Worm (Caenorhabditis elegans) whole organism, young adult: ENCODE data around the gene F53F4.17.

Source experiments
- C06A6.2 ChIP-seq: fragments of 200-800 bp; sonication (Bioruptor generic); conservative IDR thresholded peaks from 2 replicates; pipeline ENCODE4 v1.3.6; 2022; ENCODE audit warnings: missing genetic modification characterization, missing compliant biosample characterization
- D2030.7 ChIP-seq: fragments of 200-800 bp; sonication (Bioruptor generic); IDR thresholded peaks from 2 replicates; pipeline ENCODE4 v1.3.6; 2022; ENCODE audit warnings: missing genetic modification reagents, missing genetic modification characterization, missing compliant biosample characterization
- F10E7.11 ChIP-seq: sonication (generic microtip); optimal IDR thresholded peaks from 2 replicates; lab custom pipeline; 2017; ENCODE audit warnings: mild to moderate bottlenecking, missing genetic modification characterization, moderate library complexity, missing compliant biosample characterization
- F23B12.7 ChIP-seq: sonication (generic microtip); optimal IDR thresholded peaks from 2 replicates; lab custom pipeline; 2017; ENCODE audit warnings: missing genetic modification characterization, mild to moderate bottlenecking, missing compliant biosample characterization, antibody characterized with exemption, moderate library complexity; ENCODE audit not compliant: insufficient read depth
- F55B11.4 ChIP-seq: sonication (generic microtip); optimal IDR thresholded peaks from 2 replicates; lab custom pipeline; 2016; ENCODE audit warnings: missing compliant biosample characterization, missing genetic modification characterization, borderline replicate concordance; ENCODE audit not compliant: insufficient read depth
- F57C9.4 ChIP-seq: sonication (generic microtip); optimal IDR thresholded peaks from 2 replicates; lab custom pipeline; 2017; ENCODE audit warnings: mild to moderate bottlenecking, missing genetic modification characterization, missing compliant biosample characterization
- K11D2.4 ChIP-seq: fragments of 200-800 bp; sonication (Bioruptor generic); IDR thresholded peaks from 2 replicates; pipeline ENCODE4 v1.3.6; 2022; ENCODE audit warnings: missing genetic modification reagents, missing genetic modification characterization, missing compliant biosample characterization
- T07F8.4 ChIP-seq: sonication (generic microtip); optimal IDR thresholded peaks from 2 replicates; lab custom pipeline; 2016; ENCODE audit warnings: mild to moderate bottlenecking, missing genetic modification characterization, moderate library complexity, missing compliant biosample characterization
- Y79H2A.3 ChIP-seq: fragments of 200-800 bp; sonication (Bioruptor generic); conservative IDR thresholded peaks from 2 replicates; pipeline ENCODE4 v1.3.6; 2022; ENCODE audit warnings: missing genetic modification reagents, missing genetic modification characterization, missing compliant biosample characterization
- attf-5 ChIP-seq: fragments of 200-800 bp; sonication (Bioruptor generic); optimal IDR thresholded peaks from 2 replicates; lab custom pipeline; 2018; ENCODE audit warnings: mild to moderate bottlenecking, missing genetic modification characterization, missing compliant biosample characterization
- ceh-58 ChIP-seq: fragments of 200-800 bp; sonication (Bioruptor generic); IDR thresholded peaks from 2 replicates; pipeline ENCODE4 v1.3.6; 2022; ENCODE audit warnings: missing genetic modification characterization, missing compliant biosample characterization
- dox-1 ChIP-seq: fragments of 200-800 bp; sonication (Bioruptor generic); IDR thresholded peaks from 2 replicates; pipeline ENCODE4 v1.3.6; 2022; ENCODE audit warnings: missing genetic modification reagents, missing genetic modification characterization, missing compliant biosample characterization
- dpff-1 ChIP-seq: sonication (generic microtip); optimal IDR thresholded peaks from 2 replicates; lab custom pipeline; 2017; ENCODE audit warnings: mild to moderate bottlenecking, missing genetic modification characterization, missing compliant biosample characterization
- efl-1 ChIP-seq: fragments of 150-350 bp; optimal IDR thresholded peaks from 2 replicates; lab custom pipeline; 2014; ENCODE audit warnings: missing biosample characterization, missing genetic modification reagents, missing genetic modification characterization
- him-1 ChIP-seq: sonication (generic microtip); optimal IDR thresholded peaks from 2 replicates; lab custom pipeline; 2016; ENCODE audit warnings: missing genotype, missing genetic modification reagents, missing genetic modification characterization, missing compliant biosample characterization
- hlh-26 ChIP-seq: fragments of 200-800 bp; sonication (Bioruptor generic); conservative IDR thresholded peaks from 2 replicates; pipeline ENCODE4 v1.3.6; 2022; ENCODE audit warnings: missing genetic modification reagents, missing genetic modification characterization, missing compliant biosample characterization
- hmg-1.2 ChIP-seq: fragments of 200-800 bp; sonication (Bioruptor generic); IDR thresholded peaks from 2 replicates; pipeline ENCODE4 v1.3.6; 2022; ENCODE audit warnings: missing genetic modification reagents, missing genetic modification characterization, missing compliant biosample characterization
- hsf-1 ChIP-seq: fragments of 200-800 bp; sonication (Bioruptor generic); IDR thresholded peaks from 2 replicates; pipeline ENCODE4 v1.3.6; 2022; ENCODE audit warnings: missing genetic modification reagents, missing genetic modification characterization, missing compliant biosample characterization
- lsl-1 ChIP-seq: fragments of 200-800 bp; sonication (Bioruptor generic); optimal IDR thresholded peaks from 2 replicates; lab custom pipeline; 2018; ENCODE audit warnings: mild to moderate bottlenecking, missing genetic modification characterization, moderate library complexity, missing compliant biosample characterization
- lsy-27 ChIP-seq: sonication (generic microtip); optimal IDR thresholded peaks from 2 replicates; lab custom pipeline; 2017; ENCODE audit warnings: missing genetic modification characterization, mild to moderate bottlenecking, missing compliant biosample characterization, antibody characterized with exemption, missing genotype, borderline replicate concordance; ENCODE audit not compliant: insufficient read depth
- madf-3 ChIP-seq: fragments of 200-800 bp; sonication (Bioruptor generic); IDR thresholded peaks from 2 replicates; pipeline ENCODE4 v1.3.6; 2022; ENCODE audit warnings: missing genetic modification reagents, missing genetic modification characterization, missing compliant biosample characterization
- madf-6 ChIP-seq: fragments of 200-800 bp; sonication (Bioruptor generic); IDR thresholded peaks from 2 replicates; pipeline ENCODE4 v1.3.6; 2022; ENCODE audit warnings: missing genetic modification reagents, missing genetic modification characterization, missing compliant biosample characterization
- nfya-1 ChIP-seq: sonication (generic microtip); optimal IDR thresholded peaks from 2 replicates; lab custom pipeline; 2017; ENCODE audit warnings: antibody characterized with exemption, missing compliant biosample characterization, missing genetic modification characterization, borderline replicate concordance; ENCODE audit not compliant: insufficient read depth
- nhr-80 ChIP-seq: sonication (generic microtip); optimal IDR thresholded peaks from 2 replicates; lab custom pipeline; 2016; ENCODE audit warnings: missing genetic modification characterization, missing compliant biosample characterization
- rcor-1 ChIP-seq: fragments of 200-800 bp; sonication (Bioruptor generic); IDR thresholded peaks from 2 replicates; pipeline ENCODE4 v1.3.6; 2022; ENCODE audit warnings: missing genetic modification reagents, missing genetic modification characterization, missing compliant biosample characterization
- snpc-1.3 ChIP-seq: sonication (generic microtip); optimal IDR thresholded peaks from 2 replicates; lab custom pipeline; 2017; ENCODE audit warnings: missing genetic modification characterization, mild to moderate bottlenecking, missing compliant biosample characterization, antibody characterized with exemption, moderate library complexity, missing genotype, missing genetic modification reagents; ENCODE audit not compliant: insufficient read depth
- snpc-4 ChIP-seq, 5 experiments: fragments of 150-350 bp in 1 of 5; sonication (generic microtip) in 4 of 5; optimal IDR thresholded peaks; 2 replicates each; lab custom pipeline; 2014 to 2018; ENCODE audit warnings: missing genetic modification characterization in 5 of 5, missing biosample characterization in 3 of 5, antibody characterized with exemption in 2 of 5, mild to moderate bottlenecking in 2 of 5, missing compliant biosample characterization in 2 of 5, missing genotype in 2 of 5, moderate library complexity in 2 of 5, missing genetic modification reagents in 1 of 5
- somi-1 ChIP-seq: fragments of 200-800 bp; sonication (Bioruptor generic); optimal IDR thresholded peaks from 2 replicates; lab custom pipeline; 2018; ENCODE audit warnings: mild to moderate bottlenecking, missing genetic modification characterization, missing compliant biosample characterization
- xnd-1 ChIP-seq: sonication (generic microtip); optimal IDR thresholded peaks from 2 replicates; lab custom pipeline; 2016; ENCODE audit warnings: missing genotype, missing genetic modification reagents, missing genetic modification characterization, missing compliant biosample characterization
- ztf-22 ChIP-seq: fragments of 200-800 bp; sonication (Bioruptor generic); optimal IDR thresholded peaks from 2 replicates; lab custom pipeline; 2018; ENCODE audit warnings: mild to moderate bottlenecking, missing genetic modification characterization, moderate library complexity, missing compliant biosample characterization
- ztf-6 ChIP-seq: fragments of 200-800 bp; sonication (Bioruptor generic); IDR thresholded peaks from 2 replicates; pipeline ENCODE4 v1.3.6; 2022; ENCODE audit warnings: missing genetic modification reagents, missing genetic modification characterization, missing compliant biosample characterization

Gene F53F4.17

ce11 chrV:13568533-13568932 lies 19.5 kb upstream of the F53F4.17 start, which contains the start of the genes nuaf-1 and bir-2 (continued):
- TF ChIP-seq snpc-4 (GFP tag; optimal IDR thresholded peaks at IDR 0.05; lab: Kevin White, UChicago) (no peak), snpc-4 (tag; optimal IDR thresholded peaks at IDR 0.05; lab: Kevin White, UChicago) (peak in 2 of 4 experiments; percentile 17 to 40), lsy-27 (no peak), F23B12.7 (tag; lab: Kevin White, UChicago) (peak; percentile 3), C06A6.2 (GFP tag; lab: Robert Waterston, UW) (no peak), rcor-1 (GFP tag; lab: Robert Waterston, UW) (peak; percentile 29; the same call in 1 of the 2 replicates), ztf-22 (GFP tag; lab: Kevin White, UChicago) (no peak), hmg-1.2 (0 out of 2 replicates have a peak, but pooled peaks have one; percentile 8), dpff-1 (tag; lab: Kevin White, UChicago) (no peak), F55B11.4 (tag; lab: Kevin White, UChicago) (no peak), efl-1 (GFP tag; lab: Kevin White, UChicago) (peak; percentile 46), Y79H2A.3 (GFP tag; lab: Robert Waterston, UW) (no peak), madf-3 (GFP tag; lab: Robert Waterston, UW) (no peak), him-1 (tag; lab: Kevin White, UChicago) (no peak), madf-6 (GFP tag; lab: Robert Waterston, UW) (peak; percentile 63), dox-1 (0 out of 2 replicates have a peak, but pooled peaks have one; percentile 24), T07F8.4 (tag; lab: Kevin White, UChicago) (no peak), attf-5 (GFP tag; lab: Kevin White, UChicago) (peak; percentile 9), somi-1 (GFP tag; lab: Kevin White, UChicago) (no peak), hlh-26 (GFP tag; lab: Robert Waterston, UW) (no peak), nfya-1 (tag; lab: Kevin White, UChicago) (no peak), ceh-58 (no peak), nhr-80 (tag; lab: Kevin White, UChicago) (peak; percentile 8), F10E7.11 (tag; lab: Kevin White, UChicago) (no peak), D2030.7 (GFP tag; lab: Robert Waterston, UW) (peak; percentile 45), lsl-1 (GFP tag; lab: Kevin White, UChicago) (peak; percentile 41), snpc-1.3 (tag; lab: Kevin White, UChicago) (no peak), K11D2.4 (GFP tag; lab: Robert Waterston, UW) (no peak)

- TF ChIP-seq xnd-1 (tag; lab: Kevin White, UChicago): no peak
- TF ChIP-seq nhr-80 (tag; lab: Kevin White, UChicago): peak; percentile 75
- no peak for TF ChIP-seq snpc-4 (GFP tag; optimal IDR thresholded peaks at IDR 0.05; lab: Kevin White, UChicago)
- TF ChIP-seq snpc-4 (tag; optimal IDR thresholded peaks at IDR 0.05; lab: Kevin White, UChicago): peak in 1 of 4 experiments; percentile 8
- TF ChIP-seq F57C9.4 (tag; lab: Kevin White, UChicago): no peak
Observed at ce11 chrV:13571714-13572258, 16.2 kb upstream of the F53F4.17 start, which contains the start of gene C50B8.4. C50B8.4 (plus strand) TSS chrV:13572012.

ce11 chrV:13575866-13576265 lies 12.1 kb upstream of the F53F4.17 start:
- no peak for TF ChIP-seq ztf-6 (GFP tag; lab: Robert Waterston, UW)
- 0 out of 2 replicates have a peak, but pooled peaks have one; percentile 9 for TF ChIP-seq hsf-1 (GFP tag; lab: Robert Waterston, UW)
